Fruit fly (Drosophila melanogaster) whole organism, embryonic: ENCODE measurements around the gene Tsp33B.

Source experiments
- ATbp ChIP-seq: fragments of 200-800 bp; sonication (Bioruptor generic); optimal IDR thresholded peaks from 2 replicates; lab custom pipeline; 2017; ENCODE audit warnings: missing biosample characterization, mild to moderate bottlenecking, missing genetic modification characterization, missing genetic modification reagents
- Antp ChIP-seq: fragments of 200-800 bp; sonication (Bioruptor generic); optimal IDR thresholded peaks from 3 replicates; lab custom pipeline; 2016; ENCODE audit warnings: missing biosample characterization, missing genetic modification characterization
- CG10366 ChIP-seq: fragments of 200-800 bp; sonication (Bioruptor generic); IDR thresholded peaks from 2 replicates; pipeline ENCODE4 v1.3.6; 2022; ENCODE audit warnings: missing biosample characterization, missing genetic modification characterization
- CG10462 ChIP-seq: fragments of 200-800 bp; sonication (Bioruptor generic); optimal IDR thresholded peaks from 2 replicates; lab custom pipeline; 2016; ENCODE audit warnings: missing biosample characterization, missing genetic modification characterization
- CG11093 ChIP-seq: fragments of 200-800 bp; sonication (Bioruptor generic); IDR thresholded peaks from 3 replicates; pipeline ENCODE4 v1.3.6; 2022; ENCODE audit warnings: missing biosample characterization, missing genetic modification characterization
- CG12104 ChIP-seq: fragments of 200-800 bp; sonication (Bioruptor generic); optimal IDR thresholded peaks from 3 replicates; lab custom pipeline; 2016; ENCODE audit warnings: missing biosample characterization, missing genetic modification characterization
- CG12299 ChIP-seq: fragments of 200-800 bp; sonication (Bioruptor generic); optimal IDR thresholded peaks from 2 replicates; lab custom pipeline; 2018; ENCODE audit warnings: missing biosample characterization, mild to moderate bottlenecking, missing genetic modification characterization
- CG12391 ChIP-seq: fragments of 200-800 bp; sonication (Bioruptor generic); optimal IDR thresholded peaks from 3 replicates; lab custom pipeline; 2018; ENCODE audit warnings: missing biosample characterization, mild to moderate bottlenecking, missing genetic modification characterization, moderate library complexity
- CG12942 ChIP-seq: fragments of 200-800 bp; sonication (Bioruptor generic); optimal IDR thresholded peaks from 3 replicates; lab custom pipeline; 2016; ENCODE audit warnings: missing biosample characterization, missing genetic modification characterization
- CG13424 ChIP-seq: fragments of 200-800 bp; sonication (Bioruptor generic); optimal IDR thresholded peaks from 2 replicates; lab custom pipeline; 2019; ENCODE audit warnings: missing biosample characterization, mild to moderate bottlenecking, missing genetic modification characterization, moderate library complexity
- CG13894 ChIP-seq: fragments of 200-800 bp; sonication (Bioruptor generic); optimal IDR thresholded peaks from 3 replicates; lab custom pipeline; 2018; ENCODE audit warnings: missing biosample characterization, mild to moderate bottlenecking, missing genetic modification characterization, moderate library complexity
- CG14965 ChIP-seq: fragments of 200-800 bp; sonication (Bioruptor generic); optimal IDR thresholded peaks from 2 replicates; lab custom pipeline; 2016; ENCODE audit warnings: missing biosample characterization, missing genetic modification characterization, borderline replicate concordance
- CG15479 ChIP-seq: fragments of 200-800 bp; sonication (Bioruptor generic); optimal IDR thresholded peaks from 3 replicates; lab custom pipeline; 2019; ENCODE audit warnings: missing biosample characterization, mild to moderate bottlenecking, missing genetic modification characterization, moderate library complexity
- CG16779 ChIP-seq: fragments of 200-800 bp; sonication (Bioruptor generic); IDR thresholded peaks from 2 replicates; pipeline ENCODE4 v1.3.6; 2022; ENCODE audit warnings: missing biosample characterization, missing genetic modification characterization
- CG18011 ChIP-seq: fragments of 200-800 bp; sonication (Bioruptor generic); optimal IDR thresholded peaks from 2 replicates; lab custom pipeline; 2017; ENCODE audit warnings: missing biosample characterization, missing genetic modification characterization, mild to moderate bottlenecking, moderate library complexity, missing genotype
- CG31441 ChIP-seq: fragments of 200-800 bp; sonication (Bioruptor generic); IDR thresholded peaks from 2 replicates; pipeline ENCODE4 v1.3.6; 2022; ENCODE audit warnings: missing biosample characterization, missing genetic modification characterization
- CG3163 ChIP-seq: fragments of 200-800 bp; sonication (Bioruptor generic); optimal IDR thresholded peaks from 3 replicates; lab custom pipeline; 2016; ENCODE audit warnings: missing biosample characterization, missing genetic modification characterization
- CG3281 ChIP-seq: fragments of 200-800 bp; sonication (Bioruptor generic); optimal IDR thresholded peaks from 3 replicates; lab custom pipeline; 2017; ENCODE audit warnings: missing biosample characterization, mild to moderate bottlenecking, missing genetic modification characterization
- CG33557 ChIP-seq: fragments of 200-800 bp; sonication (Bioruptor generic); optimal IDR thresholded peaks from 2 replicates; lab custom pipeline; 2019; ENCODE audit warnings: missing biosample characterization, mild to moderate bottlenecking, missing genetic modification characterization, moderate library complexity
- CG3838 ChIP-seq: fragments of 200-800 bp; sonication (Bioruptor generic); optimal IDR thresholded peaks from 3 replicates; lab custom pipeline; 2016; ENCODE audit warnings: missing biosample characterization, missing genetic modification characterization
- CG42726 ChIP-seq: fragments of 200-800 bp; sonication (Bioruptor generic); IDR thresholded peaks from 2 replicates; pipeline ENCODE4 v1.3.6; 2022; ENCODE audit warnings: missing biosample characterization, missing genetic modification characterization; ENCODE audit not compliant: partially characterized antibody
- CG4730 ChIP-seq: fragments of 200-800 bp; sonication (Bioruptor generic); IDR thresholded peaks from 2 replicates; pipeline ENCODE4 v1.3.6; 2022; ENCODE audit warnings: missing biosample characterization, missing genetic modification characterization
- CG4854 ChIP-seq: fragments of 200-800 bp; sonication (Bioruptor generic); optimal IDR thresholded peaks from 2 replicates; lab custom pipeline; 2016; ENCODE audit warnings: missing biosample characterization, missing genetic modification characterization, inconsistent platforms
- CG6175 ChIP-seq: fragments of 200-800 bp; sonication (Bioruptor generic); IDR thresholded peaks from 3 replicates; pipeline ENCODE4 v1.3.6; 2022; ENCODE audit warnings: missing biosample characterization, missing genetic modification characterization
- CG6683 ChIP-seq: fragments of 200-800 bp; sonication (Bioruptor generic); optimal IDR thresholded peaks from 2 replicates; lab custom pipeline; 2017; ENCODE audit warnings: missing biosample characterization, mild to moderate bottlenecking, missing genetic modification characterization, missing genetic modification reagents
- CG7786 ChIP-seq: fragments of 200-800 bp; sonication (Bioruptor generic); optimal IDR thresholded peaks from 2 replicates; lab custom pipeline; 2016; ENCODE audit warnings: missing biosample characterization, missing genetic modification characterization
- CG7839 ChIP-seq: fragments of 200-800 bp; sonication (Bioruptor generic); optimal IDR thresholded peaks from 3 replicates; lab custom pipeline; 2018; ENCODE audit warnings: missing biosample characterization, mild to moderate bottlenecking, missing genetic modification characterization, moderate library complexity
- CG8290 ChIP-seq, 3 experiments: fragments of 200-800 bp; sonication (Bioruptor generic); optimal IDR thresholded peaks; 2 replicates each; lab custom pipeline; 2016 to 2019; ENCODE audit warnings: missing biosample characterization in 3 of 3, missing genetic modification characterization in 3 of 3, mild to moderate bottlenecking in 2 of 3, moderate library complexity in 1 of 3
- CG8924 ChIP-seq: fragments of 200-800 bp; optimal IDR thresholded peaks from 3 replicates; lab custom pipeline; 2019; ENCODE audit warnings: missing biosample characterization, mild to moderate bottlenecking, missing genetic modification characterization, moderate library complexity
- CG9727 ChIP-seq: fragments of 200-800 bp; sonication (Bioruptor generic); optimal IDR thresholded peaks from 3 replicates; lab custom pipeline; 2017; ENCODE audit warnings: missing biosample characterization, mild to moderate bottlenecking, missing genetic modification characterization
- CrebB ChIP-seq: fragments of 200-800 bp; sonication (Bioruptor generic); optimal IDR thresholded peaks from 3 replicates; lab custom pipeline; 2018; ENCODE audit warnings: missing biosample characterization, mild to moderate bottlenecking, missing genetic modification characterization
- Dref ChIP-seq: fragments of 200-800 bp; sonication (Bioruptor generic); IDR thresholded peaks from 2 replicates; pipeline ENCODE4 v1.3.6; 2022; ENCODE audit warnings: missing biosample characterization, missing genetic modification characterization
- ERR ChIP-seq: fragments of 200-800 bp; sonication (Bioruptor generic); optimal IDR thresholded peaks from 2 replicates; lab custom pipeline; 2016; ENCODE audit warnings: missing biosample characterization, missing genetic modification characterization
- Mes4 ChIP-seq: fragments of 200-800 bp; sonication (Bioruptor generic); optimal IDR thresholded peaks from 2 replicates; lab custom pipeline; 2016; ENCODE audit warnings: missing biosample characterization, missing genetic modification characterization
- NFAT ChIP-seq: fragments of 200-800 bp; sonication (Bioruptor generic); IDR thresholded peaks from 2 replicates; pipeline ENCODE4 v1.3.6; 2022; ENCODE audit warnings: missing biosample characterization, missing genetic modification characterization
- Scr ChIP-seq: fragments of 200-800 bp; sonication (Bioruptor generic); IDR thresholded peaks from 2 replicates; pipeline ENCODE4 v1.3.6; 2022; ENCODE audit warnings: missing biosample characterization, missing genetic modification characterization; ENCODE audit not compliant: partially characterized antibody
- Xbp1 ChIP-seq: fragments of 200-800 bp; sonication (Bioruptor generic); optimal IDR thresholded peaks from 3 replicates; lab custom pipeline; 2016; ENCODE audit warnings: missing biosample characterization, mild to moderate bottlenecking, missing genetic modification characterization
- al ChIP-seq: fragments of 200-800 bp; sonication (Bioruptor generic); IDR thresholded peaks from 2 replicates; pipeline ENCODE4 v1.3.6; 2022; ENCODE audit warnings: missing biosample characterization, missing genetic modification characterization
- dysf ChIP-seq: fragments of 200-800 bp; sonication (Bioruptor generic); IDR thresholded peaks from 3 replicates; pipeline ENCODE4 v1.3.6; 2022; ENCODE audit warnings: missing biosample characterization, missing genetic modification characterization
- gce ChIP-seq: fragments of 200-800 bp; sonication (Bioruptor generic); IDR thresholded peaks from 3 replicates; pipeline ENCODE4 v1.3.6; 2022; ENCODE audit warnings: missing biosample characterization, missing genetic modification characterization
- lbe ChIP-seq: fragments of 200-800 bp; sonication (Bioruptor generic); optimal IDR thresholded peaks from 2 replicates; lab custom pipeline; 2016; ENCODE audit warnings: missing biosample characterization, mild to moderate bottlenecking, missing genetic modification characterization
- mld ChIP-seq: fragments of 200-800 bp; sonication (Bioruptor generic); IDR thresholded peaks from 3 replicates; pipeline ENCODE4 v1.3.6; 2022; ENCODE audit warnings: missing biosample characterization, missing genetic modification characterization; ENCODE audit not compliant: partially characterized antibody
- shn ChIP-seq: fragments of 200-800 bp; sonication (Bioruptor generic); optimal IDR thresholded peaks from 3 replicates; lab custom pipeline; 2016; ENCODE audit warnings: missing biosample characterization, missing genetic modification characterization
- slp2 ChIP-seq: fragments of 200-800 bp; sonication (Bioruptor generic); optimal IDR thresholded peaks from 2 replicates; lab custom pipeline; 2016; ENCODE audit warnings: missing biosample characterization, missing genetic modification characterization
- tio ChIP-seq: fragments of 200-800 bp; sonication (Bioruptor generic); optimal IDR thresholded peaks from 2 replicates; lab custom pipeline; 2017; ENCODE audit warnings: missing biosample characterization, missing genetic modification characterization, inconsistent platforms
- toy ChIP-seq: fragments of 200-800 bp; sonication (Bioruptor generic); IDR thresholded peaks from 2 replicates; pipeline ENCODE4 v1.3.6; 2022; ENCODE audit warnings: missing biosample characterization, missing genetic modification characterization
- tup ChIP-seq: fragments of 200-800 bp; sonication (Bioruptor generic); optimal IDR thresholded peaks from 2 replicates; lab custom pipeline; 2016; ENCODE audit warnings: missing biosample characterization, mild to moderate bottlenecking, missing genetic modification characterization, moderate library complexity
- usp ChIP-seq: fragments of >200 bp; optimal IDR thresholded peaks from 2 replicates; lab custom pipeline; 2017; ENCODE audit warnings: missing biosample characterization, missing genetic modification characterization

Gene Tsp33B

DNA sequence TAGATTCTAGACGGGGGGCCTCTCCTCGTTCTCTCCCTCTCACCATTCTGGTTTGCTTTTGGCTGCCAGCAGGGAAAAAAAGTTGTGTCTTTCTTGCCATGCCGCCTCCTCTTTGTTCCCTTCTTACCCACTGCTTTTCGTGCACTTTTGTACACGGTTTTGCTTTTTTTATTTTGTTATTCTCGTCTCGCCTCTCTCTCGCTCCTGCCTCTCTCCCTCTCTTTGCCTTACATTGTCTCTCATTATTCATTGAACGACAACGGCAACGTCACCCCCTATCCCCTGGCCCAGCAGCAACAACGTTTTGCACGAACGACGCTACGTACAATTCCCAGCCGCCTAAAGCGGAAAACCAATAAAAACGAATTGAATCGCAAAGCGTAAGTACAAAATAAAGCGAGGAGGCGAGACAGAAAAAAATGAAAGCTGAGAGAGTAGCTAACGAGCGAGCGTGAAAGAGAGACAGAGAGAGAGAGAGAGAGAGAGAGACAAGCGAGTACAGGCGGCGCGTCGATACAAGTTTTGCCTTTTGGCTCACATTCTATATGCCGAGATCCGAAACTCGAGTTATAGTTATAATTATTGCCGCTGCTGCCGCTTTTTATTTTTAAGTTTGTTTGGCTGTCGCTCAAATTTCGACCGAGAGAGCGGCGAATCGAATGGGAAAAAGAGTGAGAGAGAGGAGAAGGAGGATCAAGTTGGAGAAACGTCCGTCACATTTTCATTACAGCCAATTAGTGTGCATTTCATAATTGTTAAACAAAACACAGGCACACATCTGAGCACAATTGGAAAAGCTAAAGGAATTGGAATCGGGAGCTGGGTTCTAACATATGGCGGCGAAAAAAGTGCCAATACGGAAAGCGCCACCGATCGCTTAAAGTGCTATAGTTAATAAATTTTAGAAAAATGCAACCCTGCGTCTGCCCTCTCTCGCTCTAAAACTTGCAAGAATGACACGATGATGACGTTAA lies 14.8 kb upstream of the Tsp33B start (continued):
- TF ChIP-seq CG31441 (GFP tag; lab: Robert Waterston, UW) = no peak
- TF ChIP-seq CG12299 (tag; lab: Kevin White, UChicago) = peak; percentile 30
- TF ChIP-seq usp (GFP tag; lab: Kevin White, UChicago) = no peak
- no peak for TF ChIP-seq Dref (GFP tag; lab: Robert Waterston, UW)
- no peak for TF ChIP-seq CG3838 (GFP tag; lab: Kevin White, UChicago)
- TF ChIP-seq CG16779 (GFP tag; lab: Robert Waterston, UW) = no peak
- TF ChIP-seq slp2 (GFP tag; lab: Kevin White, UChicago) = no peak
- TF ChIP-seq tio (GFP tag; lab: Kevin White, UChicago) = no peak
- no peak for TF ChIP-seq mld (GFP tag; lab: Robert Waterston, UW)
- TF ChIP-seq CrebB (tag; lab: Kevin White, UChicago) = no peak
- no peak for TF ChIP-seq CG11093
- peak; percentile 68 for TF ChIP-seq CG13894 (tag; lab: Kevin White, UChicago)
- TF ChIP-seq CG12104 = no peak
- no peak for TF ChIP-seq tup
- no peak for TF ChIP-seq CG8924 (tag; lab: Kevin White, UChicago)
- TF ChIP-seq CG12942 (GFP tag; lab: Kevin White, UChicago) = no peak
- TF ChIP-seq CG18011 (GFP tag; lab: Kevin White, UChicago) = no peak
- no peak for TF ChIP-seq CG33557 (GFP tag; lab: Kevin White, UChicago)
- peak; percentile 2 for TF ChIP-seq CG7839 (tag; lab: Kevin White, UChicago)
- TF ChIP-seq Xbp1 (GFP tag; lab: Kevin White, UChicago) = no peak
- no peak for TF ChIP-seq CG8290 (GFP tag; optimal IDR thresholded peaks at IDR 0.05; lab: Kevin White, UChicago)
- no peak for TF ChIP-seq CG8290 (tag; optimal IDR thresholded peaks at IDR 0.05; lab: Kevin White, UChicago)
- TF ChIP-seq CG13424 (tag; lab: Kevin White, UChicago) = no peak
- no peak for TF ChIP-seq CG7786 (GFP tag; lab: Kevin White, UChicago)
- TF ChIP-seq CG3163 (GFP tag; lab: Kevin White, UChicago) = peak; percentile 75
- peak; percentile 17 for TF ChIP-seq Scr (GFP tag; lab: Robert Waterston, UW)
- no peak for TF ChIP-seq CG12391
- TF ChIP-seq ERR (GFP tag; lab: Kevin White, UChicago) = peak; percentile 15
- TF ChIP-seq CG15479 (GFP tag; lab: Kevin White, UChicago) = peak; percentile 17
- TF ChIP-seq dysf (GFP tag; lab: Robert Waterston, UW) = no peak; the same call in 2 of the 3 replicates
- no peak for TF ChIP-seq gce
- TF ChIP-seq shn (GFP tag; lab: Kevin White, UChicago) = no peak
- TF ChIP-seq CG14965 = no peak
- TF ChIP-seq CG10462 = no peak
- TF ChIP-seq al (GFP tag; lab: Robert Waterston, UW) = no peak
- no peak for TF ChIP-seq CG6683 (GFP tag; lab: Kevin White, UChicago)
- no peak for TF ChIP-seq ATbp (GFP tag; lab: Kevin White, UChicago)
- TF ChIP-seq CG4854 (GFP tag; lab: Kevin White, UChicago) = no peak
- 0 out of 2 replicates have a peak, but pooled peaks have one; percentile 44 for TF ChIP-seq CG42726 (GFP tag; lab: Robert Waterston, UW)
- TF ChIP-seq Mes4 = no peak
- TF ChIP-seq CG10366 (GFP tag; lab: Robert Waterston, UW) = no peak
- TF ChIP-seq CG6175 (GFP tag; lab: Robert Waterston, UW) = 0 out of 3 replicates have a peak, but pooled peaks have one; percentile 34
- TF ChIP-seq NFAT (GFP tag; lab: Robert Waterston, UW) = peak; percentile 48; the same call in 1 of the 2 replicates
- TF ChIP-seq toy = no peak
- no peak for TF ChIP-seq CG9727
- no peak for TF ChIP-seq CG4730 (GFP tag; lab: Robert Waterston, UW)
- no peak for TF ChIP-seq CG3281
- peak; percentile 56 for TF ChIP-seq lbe (GFP tag; lab: Kevin White, UChicago)
- TF ChIP-seq Antp (GFP tag; lab: Kevin White, UChicago) = peak; percentile 3
